Worm (Caenorhabditis elegans) whole organism, young adult: ENCODE data around the gene igcm-1.

ENCODE experiments used
- C06A6.2 ChIP-seq: fragments of 200-800 bp; sonication (Bioruptor generic); conservative IDR thresholded peaks from 2 replicates; pipeline ENCODE4 v1.3.6; 2022; ENCODE audit warnings: missing genetic modification characterization, missing compliant biosample characterization
- Y95B8A.8 ChIP-seq: fragments of 200-800 bp; sonication (Bioruptor generic); IDR thresholded peaks from 2 replicates; pipeline ENCODE4 v1.3.6; 2022; ENCODE audit warnings: missing genetic modification reagents, missing genetic modification characterization, missing compliant biosample characterization
- ama-1 ChIP-seq, 3 experiments: fragments of 150-350 bp in 1 of 3; sonication (generic microtip) in 2 of 3; optimal IDR thresholded peaks; 2 replicates each; lab custom pipeline; 2014 to 2018; ENCODE audit warnings: missing biosample characterization in 2 of 3, missing genetic modification characterization in 2 of 3, missing genetic modification reagents in 2 of 3
- athp-1 ChIP-seq: sonication (generic microtip); optimal IDR thresholded peaks from 2 replicates; lab custom pipeline; 2017; ENCODE audit warnings: mild to moderate bottlenecking, missing genetic modification characterization, missing compliant biosample characterization
- ceh-27 ChIP-seq: fragments of 200-800 bp; sonication (Bioruptor generic); optimal IDR thresholded peaks from 2 replicates; lab custom pipeline; 2018; ENCODE audit warnings: mild to moderate bottlenecking, missing genetic modification characterization, moderate library complexity, missing compliant biosample characterization
- efl-1 ChIP-seq: fragments of 150-350 bp; optimal IDR thresholded peaks from 2 replicates; lab custom pipeline; 2014; ENCODE audit warnings: missing biosample characterization, missing genetic modification reagents, missing genetic modification characterization
- egrh-3 ChIP-seq: fragments of 200-800 bp; sonication (Bioruptor generic); IDR thresholded peaks from 2 replicates; pipeline ENCODE4 v1.3.6; 2022; ENCODE audit warnings: missing genetic modification reagents, missing genetic modification characterization, missing compliant biosample characterization
- hrde-1 ChIP-seq: sonication (generic microtip); optimal IDR thresholded peaks from 2 replicates; lab custom pipeline; 2016; ENCODE audit warnings: missing genetic modification characterization, mild to moderate bottlenecking, missing compliant biosample characterization, moderate library complexity, missing genotype, missing genetic modification reagents, borderline replicate concordance
- mcd-1 ChIP-seq: fragments of 200-800 bp; sonication (Bioruptor generic); IDR thresholded peaks from 2 replicates; pipeline ENCODE4 v1.3.6; 2022; ENCODE audit warnings: missing genetic modification reagents, missing genetic modification characterization, missing compliant biosample characterization
- nhr-27 ChIP-seq: fragments of 200-800 bp; sonication (Bioruptor generic); optimal IDR thresholded peaks from 2 replicates; lab custom pipeline; 2018; ENCODE audit warnings: mild to moderate bottlenecking, missing genetic modification characterization, moderate library complexity, missing compliant biosample characterization
- sea-2 ChIP-seq: fragments of 200-800 bp; sonication (Bioruptor generic); IDR thresholded peaks from 2 replicates; pipeline ENCODE4 v1.3.6; 2022; ENCODE audit warnings: missing genetic modification characterization, missing compliant biosample characterization
- snpc-4 ChIP-seq, 5 experiments: fragments of 150-350 bp in 1 of 5; sonication (generic microtip) in 4 of 5; optimal IDR thresholded peaks; 2 replicates each; lab custom pipeline; 2014 to 2018; ENCODE audit warnings: missing genetic modification characterization in 5 of 5, missing biosample characterization in 3 of 5, antibody characterized with exemption in 2 of 5, mild to moderate bottlenecking in 2 of 5, missing compliant biosample characterization in 2 of 5, missing genotype in 2 of 5, moderate library complexity in 2 of 5, missing genetic modification reagents in 1 of 5
- xnd-1 ChIP-seq: sonication (generic microtip); optimal IDR thresholded peaks from 2 replicates; lab custom pipeline; 2016; ENCODE audit warnings: missing genotype, missing genetic modification reagents, missing genetic modification characterization, missing compliant biosample characterization

DNA sequence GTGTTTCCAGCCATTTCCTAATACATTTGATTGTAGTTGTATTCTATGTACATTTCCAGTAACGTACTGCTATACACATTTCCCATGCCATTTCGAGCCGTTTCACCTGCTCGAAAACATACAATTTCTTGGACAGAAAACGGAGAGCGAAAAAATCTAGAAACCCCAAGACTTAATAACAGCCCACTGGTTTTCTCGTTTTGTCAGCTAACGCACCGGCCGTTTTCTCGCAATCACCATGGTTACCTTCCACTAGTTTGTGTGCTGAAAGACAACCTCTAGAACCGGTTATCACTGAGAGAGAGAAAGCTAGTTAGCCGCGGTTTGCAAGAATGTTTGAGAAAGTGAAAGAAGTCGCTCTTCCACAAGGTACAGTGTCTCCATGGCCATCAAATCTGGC lies 21.1 kb downstream of the igcm-1 start:
- no peak for TF ChIP-seq ceh-27 (GFP tag; lab: Kevin White, UChicago)
- TF ChIP-seq nhr-27 = no peak
- TF ChIP-seq hrde-1 = no peak
- no peak for TF ChIP-seq ama-1 (optimal IDR thresholded peaks at IDR 0.05; lab: Kevin White, UChicago)
- TF ChIP-seq ama-1 (GFP tag; optimal IDR thresholded peaks at IDR 0.05; lab: Kevin White, UChicago) = no peak
- no peak for TF ChIP-seq sea-2 (GFP tag; lab: Robert Waterston, UW)
- no peak for TF ChIP-seq snpc-4 (GFP tag; optimal IDR thresholded peaks at IDR 0.05; lab: Kevin White, UChicago)
- no peak for TF ChIP-seq snpc-4 (tag; optimal IDR thresholded peaks at IDR 0.05; lab: Kevin White, UChicago)
- no peak for TF ChIP-seq xnd-1 (tag; lab: Kevin White, UChicago)
- no peak for TF ChIP-seq athp-1
- TF ChIP-seq C06A6.2 (GFP tag; lab: Robert Waterston, UW) = no peak
- TF ChIP-seq efl-1 (GFP tag; lab: Kevin White, UChicago) = no peak
- TF ChIP-seq Y95B8A.8 (GFP tag; lab: Robert Waterston, UW) = no peak
- no peak for TF ChIP-seq egrh-3 (GFP tag; lab: Robert Waterston, UW)
- no peak for TF ChIP-seq mcd-1 (GFP tag; lab: Robert Waterston, UW)
